Fruit fly (Drosophila melanogaster) S2 (cell line): ENCODE data around the gene Gpdh3.

Experiments used
- CG8478 ChIP-seq: fragments of >200 bp; optimal IDR thresholded peaks from 2 replicates; lab custom pipeline; 2018
- CTCF ChIP-seq, 2 experiments: fragments of >200 bp; optimal IDR thresholded peaks; 2 replicates each; lab custom pipeline; 2018

dm6 chr3R:22421618-22422017 is 39.8 kb downstream of the Gpdh3 start:
- TF ChIP-seq CG8478 (lab: Kevin White, UChicago): no peak
- TF ChIP-seq CTCF (optimal IDR thresholded peaks at IDR 0.05; lab: Kevin White, UChicago): no peak
